Fruit fly (Drosophila melanogaster) whole organism, embryonic: ENCODE data around the gene Dhc64C.

Experiments used
- ATbp ChIP-seq: fragments of 200-800 bp; sonication (Bioruptor generic); optimal IDR thresholded peaks from 2 replicates; lab custom pipeline; 2017; ENCODE audit warnings: missing biosample characterization, mild to moderate bottlenecking, missing genetic modification characterization, missing genetic modification reagents
- CG10209 ChIP-seq: fragments of 200-800 bp; sonication (Bioruptor generic); optimal IDR thresholded peaks from 3 replicates; lab custom pipeline; 2017; ENCODE audit warnings: missing biosample characterization, mild to moderate bottlenecking, missing genetic modification characterization, missing genetic modification reagents
- CG10274 ChIP-seq: fragments of 200-800 bp; sonication (Bioruptor generic); optimal IDR thresholded peaks from 3 replicates; lab custom pipeline; 2017; ENCODE audit warnings: missing biosample characterization, mild to moderate bottlenecking, missing genetic modification characterization
- CG10366 ChIP-seq: fragments of 200-800 bp; sonication (Bioruptor generic); IDR thresholded peaks from 2 replicates; pipeline ENCODE4 v1.3.6; 2022; ENCODE audit warnings: missing biosample characterization, missing genetic modification characterization
- CG11504 ChIP-seq: fragments of 200-800 bp; sonication (Bioruptor generic); optimal IDR thresholded peaks from 3 replicates; lab custom pipeline; 2019; ENCODE audit warnings: missing biosample characterization, mild to moderate bottlenecking, missing genetic modification characterization, moderate library complexity
- CG12391 ChIP-seq: fragments of 200-800 bp; sonication (Bioruptor generic); optimal IDR thresholded peaks from 3 replicates; lab custom pipeline; 2018; ENCODE audit warnings: missing biosample characterization, mild to moderate bottlenecking, missing genetic modification characterization, moderate library complexity
- CG13894 ChIP-seq: fragments of 200-800 bp; sonication (Bioruptor generic); optimal IDR thresholded peaks from 3 replicates; lab custom pipeline; 2018; ENCODE audit warnings: missing biosample characterization, mild to moderate bottlenecking, missing genetic modification characterization, moderate library complexity
- CG14441 ChIP-seq: fragments of 200-800 bp; sonication (Bioruptor generic); IDR thresholded peaks from 2 replicates; pipeline ENCODE4 v1.3.6; 2022; ENCODE audit warnings: missing biosample characterization, missing genetic modification characterization
- CG17568 ChIP-seq: fragments of 200-800 bp; sonication (Bioruptor generic); optimal IDR thresholded peaks from 2 replicates; lab custom pipeline; 2018; ENCODE audit warnings: missing biosample characterization, mild to moderate bottlenecking, missing genetic modification characterization, moderate library complexity
- CG18599 ChIP-seq: fragments of 200-800 bp; sonication (Bioruptor generic); optimal IDR thresholded peaks from 3 replicates; lab custom pipeline; 2017; ENCODE audit warnings: missing biosample characterization, missing genetic modification characterization, mild to moderate bottlenecking, moderate library complexity, missing genetic modification reagents
- CG2129 ChIP-seq: fragments of 200-800 bp; sonication (Bioruptor generic); IDR thresholded peaks from 2 replicates; pipeline ENCODE4 v1.3.6; 2022; ENCODE audit warnings: missing biosample characterization, missing genetic modification characterization; ENCODE audit not compliant: partially characterized antibody
- CG31365 ChIP-seq: fragments of 200-800 bp; sonication (Bioruptor generic); optimal IDR thresholded peaks from 2 replicates; lab custom pipeline; 2018; ENCODE audit warnings: missing biosample characterization, mild to moderate bottlenecking, missing genetic modification characterization
- CG32772 ChIP-seq: fragments of 200-800 bp; sonication (Bioruptor generic); IDR thresholded peaks from 2 replicates; pipeline ENCODE4 v1.3.6; 2022; ENCODE audit warnings: missing biosample characterization, missing genetic modification characterization
- CG3281 ChIP-seq: fragments of 200-800 bp; sonication (Bioruptor generic); optimal IDR thresholded peaks from 3 replicates; lab custom pipeline; 2017; ENCODE audit warnings: missing biosample characterization, mild to moderate bottlenecking, missing genetic modification characterization
- CG3726 ChIP-seq: fragments of 200-800 bp; sonication (Bioruptor generic); IDR thresholded peaks from 3 replicates; pipeline ENCODE4, ENCODE4 v1.3.6; 2022; ENCODE audit warnings: missing biosample characterization, missing genetic modification characterization
- CG4730 ChIP-seq: fragments of 200-800 bp; sonication (Bioruptor generic); IDR thresholded peaks from 2 replicates; pipeline ENCODE4 v1.3.6; 2022; ENCODE audit warnings: missing biosample characterization, missing genetic modification characterization
- CG4854 ChIP-seq: fragments of 200-800 bp; sonication (Bioruptor generic); optimal IDR thresholded peaks from 2 replicates; lab custom pipeline; 2016; ENCODE audit warnings: missing biosample characterization, missing genetic modification characterization, inconsistent platforms
- CG7839 ChIP-seq: fragments of 200-800 bp; sonication (Bioruptor generic); optimal IDR thresholded peaks from 3 replicates; lab custom pipeline; 2018; ENCODE audit warnings: missing biosample characterization, mild to moderate bottlenecking, missing genetic modification characterization, moderate library complexity
- CG7928 ChIP-seq: fragments of 200-800 bp; sonication (Bioruptor generic); optimal IDR thresholded peaks from 2 replicates; lab custom pipeline; 2017; ENCODE audit warnings: missing biosample characterization, mild to moderate bottlenecking, missing genetic modification characterization
- CG7987 ChIP-seq: fragments of 200-800 bp; sonication (Bioruptor generic); optimal IDR thresholded peaks from 2 replicates; lab custom pipeline; 2018; ENCODE audit warnings: missing biosample characterization, mild to moderate bottlenecking, missing genetic modification characterization, moderate library complexity
- CG8388 ChIP-seq: fragments of 200-800 bp; sonication (Bioruptor generic); optimal IDR thresholded peaks from 2 replicates; lab custom pipeline; 2019; ENCODE audit warnings: missing biosample characterization, mild to moderate bottlenecking, missing genetic modification characterization, moderate library complexity
- CG9797 ChIP-seq: fragments of 200-800 bp; sonication (Bioruptor generic); optimal IDR thresholded peaks from 3 replicates; lab custom pipeline; 2018; ENCODE audit warnings: missing biosample characterization, mild to moderate bottlenecking, missing genetic modification characterization
- CG9817 ChIP-seq: fragments of 200-800 bp; sonication (Bioruptor generic); optimal IDR thresholded peaks from 2 replicates; lab custom pipeline; 2018; ENCODE audit warnings: missing biosample characterization, mild to moderate bottlenecking, missing genetic modification characterization, moderate library complexity
- Chrac-16 ChIP-seq: fragments of 200-800 bp; sonication (Bioruptor generic); optimal IDR thresholded peaks from 3 replicates; lab custom pipeline; 2016; ENCODE audit warnings: missing biosample characterization, missing genetic modification characterization
- Mad ChIP-seq: fragments of 200-800 bp; sonication (Bioruptor generic); optimal IDR thresholded peaks from 2 replicates; lab custom pipeline; 2016; ENCODE audit warnings: missing biosample characterization, missing genetic modification characterization
- NK7.1 ChIP-seq: fragments of 200-800 bp; sonication (Bioruptor generic); optimal IDR thresholded peaks from 3 replicates; lab custom pipeline; 2016; ENCODE audit warnings: missing biosample characterization, missing genetic modification characterization
- Neu2 ChIP-seq: fragments of 200-800 bp; sonication (Bioruptor generic); optimal IDR thresholded peaks from 3 replicates; lab custom pipeline; 2016; ENCODE audit warnings: missing biosample characterization, missing genetic modification characterization, borderline replicate concordance
- Nf-YA ChIP-seq: fragments of 200-800 bp; sonication (Bioruptor generic); IDR thresholded peaks from 2 replicates; pipeline ENCODE4 v1.3.6; 2022; ENCODE audit warnings: missing biosample characterization, missing genetic modification characterization
- Opbp ChIP-seq: fragments of 200-800 bp; sonication (Bioruptor generic); IDR thresholded peaks from 3 replicates; pipeline ENCODE4 v1.3.6; 2022; ENCODE audit warnings: missing biosample characterization, missing genetic modification characterization; ENCODE audit not compliant: partially characterized antibody
- Rfx ChIP-seq: fragments of 200-800 bp; sonication (Bioruptor generic); IDR thresholded peaks from 2 replicates; pipeline ENCODE4 v1.3.6; 2022; ENCODE audit warnings: missing biosample characterization, missing genetic modification characterization
- Taf1 ChIP-seq: fragments of 200-800 bp; sonication (Bioruptor generic); IDR thresholded peaks from 2 replicates; pipeline ENCODE4 v1.3.6; 2022; ENCODE audit warnings: missing biosample characterization, missing genetic modification characterization
- Vsx1 ChIP-seq: fragments of 200-800 bp; sonication (Bioruptor generic); optimal IDR thresholded peaks from 2 replicates; lab custom pipeline; 2017; ENCODE audit warnings: missing biosample characterization, mild to moderate bottlenecking, missing genetic modification characterization, missing genetic modification reagents
- abd-A ChIP-seq: fragments of 200-800 bp; sonication (Bioruptor generic); optimal IDR thresholded peaks from 3 replicates; lab custom pipeline; 2019; ENCODE audit warnings: missing biosample characterization, mild to moderate bottlenecking, missing genetic modification characterization, moderate library complexity
- ase ChIP-seq: fragments of 200-800 bp; sonication (Bioruptor generic); IDR thresholded peaks from 3 replicates; pipeline ENCODE4 v1.3.6; 2022; ENCODE audit warnings: missing biosample characterization, missing genetic modification characterization
- cas ChIP-seq: fragments of 200-800 bp; sonication (Bioruptor generic); IDR thresholded peaks from 2 replicates; pipeline ENCODE4 v1.3.6; 2022; ENCODE audit warnings: missing biosample characterization, missing genetic modification characterization
- dmrt99B ChIP-seq: fragments of 200-800 bp; sonication (Bioruptor generic); optimal IDR thresholded peaks from 2 replicates; lab custom pipeline; 2018; ENCODE audit warnings: missing biosample characterization, mild to moderate bottlenecking, missing genetic modification characterization, moderate library complexity
- dysf ChIP-seq: fragments of 200-800 bp; sonication (Bioruptor generic); IDR thresholded peaks from 3 replicates; pipeline ENCODE4 v1.3.6; 2022; ENCODE audit warnings: missing biosample characterization, missing genetic modification characterization
- eyg ChIP-seq: fragments of 200-800 bp; sonication (Bioruptor generic); optimal IDR thresholded peaks from 3 replicates; lab custom pipeline; 2016; ENCODE audit warnings: missing biosample characterization, missing genetic modification characterization
- grau ChIP-seq: fragments of 200-800 bp; optimal IDR thresholded peaks from 3 replicates; lab custom pipeline; 2019; ENCODE audit warnings: missing biosample characterization, mild to moderate bottlenecking, missing genetic modification characterization, moderate library complexity
- kay ChIP-seq: fragments of 200-800 bp; sonication (Bioruptor generic); optimal IDR thresholded peaks from 2 replicates; lab custom pipeline; 2016; ENCODE audit warnings: missing biosample characterization, missing genetic modification characterization
- lab ChIP-seq: fragments of 200-800 bp; sonication (Bioruptor generic); optimal IDR thresholded peaks from 3 replicates; lab custom pipeline; 2017; ENCODE audit warnings: missing biosample characterization, missing genetic modification characterization, mild to moderate bottlenecking, moderate library complexity, missing genetic modification reagents
- maf-S ChIP-seq: fragments of 200-800 bp; sonication (Bioruptor generic); optimal IDR thresholded peaks from 2 replicates; lab custom pipeline; 2016; ENCODE audit warnings: missing biosample characterization, missing genetic modification characterization
- mld ChIP-seq: fragments of 200-800 bp; sonication (Bioruptor generic); IDR thresholded peaks from 3 replicates; pipeline ENCODE4 v1.3.6; 2022; ENCODE audit warnings: missing biosample characterization, missing genetic modification characterization; ENCODE audit not compliant: partially characterized antibody
- nerfin-1 ChIP-seq: fragments of 200-800 bp; sonication (Bioruptor generic); optimal IDR thresholded peaks from 3 replicates; lab custom pipeline; 2019; ENCODE audit warnings: missing biosample characterization, mild to moderate bottlenecking, missing genetic modification characterization, moderate library complexity
- row ChIP-seq: fragments of 200-800 bp; sonication (Bioruptor generic); IDR thresholded peaks from 3 replicates; pipeline ENCODE4 v1.3.6; 2022; ENCODE audit warnings: missing biosample characterization, missing genetic modification characterization
- salm ChIP-seq: fragments of 200-800 bp; sonication (Bioruptor generic); optimal IDR thresholded peaks from 2 replicates; lab custom pipeline; 2018; ENCODE audit warnings: missing biosample characterization, mild to moderate bottlenecking, missing genetic modification characterization
- sqz ChIP-seq: fragments of 200-800 bp; sonication (Bioruptor generic); optimal IDR thresholded peaks from 3 replicates; lab custom pipeline; 2018; ENCODE audit warnings: missing biosample characterization, mild to moderate bottlenecking, missing genetic modification characterization
- unpg ChIP-seq: fragments of 200-800 bp; sonication (Bioruptor generic); optimal IDR thresholded peaks from 3 replicates; lab custom pipeline; 2018; ENCODE audit warnings: missing biosample characterization, mild to moderate bottlenecking, missing genetic modification characterization, moderate library complexity
- zen ChIP-seq: fragments of 200-800 bp; sonication (Bioruptor generic); optimal IDR thresholded peaks from 3 replicates; lab custom pipeline; 2018; ENCODE audit warnings: missing biosample characterization, mild to moderate bottlenecking, missing genetic modification characterization, moderate library complexity

Gene Dhc64C

DNA sequence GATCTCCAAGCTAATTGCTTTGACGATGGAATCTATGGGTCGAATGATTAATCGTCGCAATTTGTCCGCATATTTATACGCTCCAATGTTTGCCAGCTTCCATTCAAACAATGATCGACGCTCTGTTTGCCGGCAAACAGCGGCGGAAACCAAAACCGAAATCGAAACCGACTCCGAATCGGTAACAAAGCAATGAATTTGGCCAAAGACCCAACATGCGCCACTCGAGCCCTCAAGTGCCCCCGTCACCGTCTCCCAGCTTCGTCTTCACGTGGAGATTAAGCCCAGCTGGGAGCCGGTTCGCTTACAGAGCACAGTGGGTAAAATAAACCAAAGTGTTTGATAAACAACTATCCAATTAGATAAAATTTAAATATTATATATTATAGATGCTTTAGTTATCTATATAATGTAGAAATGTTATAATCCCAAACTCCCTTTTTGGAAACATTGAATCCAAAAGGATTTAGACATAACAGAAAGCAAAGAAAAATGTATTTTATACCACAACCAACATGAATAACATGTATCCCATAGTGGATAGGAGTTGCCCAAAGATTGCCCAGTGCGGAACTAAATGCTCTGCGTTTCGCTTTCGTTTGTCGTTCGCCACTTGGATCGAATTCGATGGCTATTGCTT, 27.0 kb upstream of the Dhc64C start, which contains the start of gene CG32237 (continued):
- TF ChIP-seq CG9797 (GFP tag; lab: Kevin White, UChicago) = no peak
- TF ChIP-seq CG13894 (tag; lab: Kevin White, UChicago) = no peak
- TF ChIP-seq Neu2 (GFP tag; lab: Kevin White, UChicago) = no peak
- no peak for TF ChIP-seq sqz (GFP tag; lab: Kevin White, UChicago)
- TF ChIP-seq salm (tag; lab: Kevin White, UChicago) = no peak
- peak; percentile 11 for TF ChIP-seq CG18599 (GFP tag; lab: Kevin White, UChicago)
- TF ChIP-seq CG3726 = no peak
- no peak for TF ChIP-seq abd-A (tag; lab: Kevin White, UChicago)
- TF ChIP-seq mld (GFP tag; lab: Robert Waterston, UW) = no peak
- no peak for TF ChIP-seq ATbp
- no peak for TF ChIP-seq ase (GFP tag; lab: Robert Waterston, UW)
- no peak for TF ChIP-seq CG7987 (GFP tag; lab: Kevin White, UChicago)
- no peak for TF ChIP-seq CG32772 (GFP tag; lab: Robert Waterston, UW)
- TF ChIP-seq CG11504 (tag; lab: Kevin White, UChicago) = peak; percentile 40
- peak; percentile 57 for TF ChIP-seq Rfx (GFP tag; lab: Robert Waterston, UW)
- no peak for TF ChIP-seq CG10209 (GFP tag; lab: Kevin White, UChicago)
- peak; percentile 14 for TF ChIP-seq lab (GFP tag; lab: Kevin White, UChicago)
- TF ChIP-seq CG12391 (tag; lab: Kevin White, UChicago) = peak; percentile 16
- peak; percentile 31 for TF ChIP-seq CG9817 (tag; lab: Kevin White, UChicago)
- no peak for TF ChIP-seq CG17568
- TF ChIP-seq CG2129 (GFP tag; lab: Robert Waterston, UW) = no peak
- peak; percentile 48; the same call in 1 of the 3 replicates for TF ChIP-seq dysf (GFP tag; lab: Robert Waterston, UW)
- no peak for TF ChIP-seq NK7.1 (GFP tag; lab: Kevin White, UChicago)
- no peak for TF ChIP-seq CG14441
- TF ChIP-seq CG4854 (GFP tag; lab: Kevin White, UChicago) = no peak
- no peak for TF ChIP-seq Opbp (GFP tag; lab: Robert Waterston, UW)
- no peak for TF ChIP-seq cas
- TF ChIP-seq Nf-YA (GFP tag; lab: Robert Waterston, UW) = no peak
- no peak for TF ChIP-seq Taf1 (GFP tag; lab: Robert Waterston, UW)
- peak; percentile 37 for TF ChIP-seq unpg (GFP tag; lab: Kevin White, UChicago)
- TF ChIP-seq kay = no peak
- peak; percentile 47 for TF ChIP-seq grau (tag; lab: Kevin White, UChicago)
- TF ChIP-seq CG10274 (GFP tag; lab: Kevin White, UChicago) = no peak
- TF ChIP-seq CG31365 (tag; lab: Kevin White, UChicago) = no peak
- no peak for TF ChIP-seq Mad
- TF ChIP-seq CG7839 (tag; lab: Kevin White, UChicago) = peak; percentile 49
- TF ChIP-seq zen (tag; lab: Kevin White, UChicago) = no peak
- no peak for TF ChIP-seq CG10366 (GFP tag; lab: Robert Waterston, UW)
- no peak for TF ChIP-seq maf-S (GFP tag; lab: Kevin White, UChicago)
- peak; percentile 18 for TF ChIP-seq CG3281 (GFP tag; lab: Kevin White, UChicago)
- TF ChIP-seq CG4730 (GFP tag; lab: Robert Waterston, UW) = no peak
- no peak for TF ChIP-seq CG8388 (GFP tag; lab: Kevin White, UChicago)
- no peak for TF ChIP-seq eyg (GFP tag; lab: Kevin White, UChicago)
- no peak for TF ChIP-seq nerfin-1 (tag; lab: Kevin White, UChicago)
- TF ChIP-seq Vsx1 (GFP tag; lab: Kevin White, UChicago) = no peak
- no peak for TF ChIP-seq CG7928 (GFP tag; lab: Kevin White, UChicago)
- peak; percentile 62 for TF ChIP-seq row
- TF ChIP-seq dmrt99B = peak; percentile 47
- TF ChIP-seq Chrac-16 (GFP tag; lab: Kevin White, UChicago) = no peak
